Worm (Caenorhabditis elegans) whole organism, L4 larva: ENCODE results near the gene ifta-2.

Source experiments
- ZK546.5 ChIP-seq, 2 experiments: sonication (generic microtip); optimal IDR thresholded peaks; 2 replicates each; lab custom pipeline; 2017; ENCODE audit warnings: missing biosample characterization in 2 of 2, missing genetic modification characterization in 2 of 2
- ama-1 ChIP-seq: fragments of 150-350 bp; optimal IDR thresholded peaks from 2 replicates; lab custom pipeline; 2014; ENCODE audit warnings: inconsistent platforms, mixed read lengths
- egl-27 ChIP-seq: sonication (generic microtip); optimal IDR thresholded peaks from 3 replicates; lab custom pipeline; 2017; ENCODE audit warnings: missing biosample characterization, missing genetic modification reagents, missing genetic modification characterization
- lin-13 ChIP-seq: fragments of 150-350 bp; optimal IDR thresholded peaks from 2 replicates; lab custom pipeline; 2014; ENCODE audit warnings: missing biosample characterization, missing genetic modification reagents, missing genetic modification characterization
- lin-15B ChIP-seq: fragments of 150-350 bp; sonication (generic microtip); optimal IDR thresholded peaks from 3 replicates; lab custom pipeline; 2014; ENCODE audit warnings: missing biosample characterization, missing genetic modification characterization
- mdl-1 ChIP-seq, 2 experiments: fragments of 150-350 bp in 1 of 2; sonication (generic microtip) in 1 of 2; optimal IDR thresholded peaks; 2 replicates each; lab custom pipeline; 2014 to 2017; ENCODE audit warnings: missing biosample characterization in 2 of 2, missing genetic modification characterization in 2 of 2
- nhr-10 ChIP-seq: fragments of 150-350 bp; optimal IDR thresholded peaks from 2 replicates; lab custom pipeline; 2014; ENCODE audit warnings: missing biosample characterization, missing genetic modification characterization
- nhr-11 ChIP-seq: fragments of 150-350 bp; optimal IDR thresholded peaks from 2 replicates; lab custom pipeline; 2014; ENCODE audit warnings: missing biosample characterization, missing genetic modification characterization
- nhr-237 ChIP-seq: sonication (generic microtip); optimal IDR thresholded peaks from 2 replicates; lab custom pipeline; 2017; ENCODE audit warnings: missing biosample characterization, missing genetic modification characterization
- nhr-28 ChIP-seq: fragments of 150-350 bp; optimal IDR thresholded peaks from 2 replicates; lab custom pipeline; 2014; ENCODE audit warnings: missing biosample characterization, missing genetic modification characterization
- pqm-1 ChIP-seq: sonication (generic microtip); optimal IDR thresholded peaks from 2 replicates; lab custom pipeline; 2017; ENCODE audit warnings: missing biosample characterization, missing genetic modification characterization
- unc-130 ChIP-seq: sonication (generic microtip); optimal IDR thresholded peaks from 2 replicates; lab custom pipeline; 2016; ENCODE audit warnings: missing genetic modification reagents, missing genetic modification characterization, missing compliant biosample characterization
- zip-2 ChIP-seq: fragments of 150-350 bp; optimal IDR thresholded peaks from 2 replicates; lab custom pipeline; 2014; ENCODE audit warnings: missing biosample characterization, missing genetic modification characterization

- TF ChIP-seq nhr-10 (tag; lab: Kevin White, UChicago) (no peak), unc-130 (GFP tag; lab: Kevin White, UChicago) (no peak), nhr-11 (tag; lab: Kevin White, UChicago) (no peak), mdl-1 (tag; optimal IDR thresholded peaks at IDR 0.05; lab: Kevin White, UChicago) (no peak), nhr-28 (tag; lab: Kevin White, UChicago) (no peak), nhr-237 (no peak), lin-13 (GFP tag; lab: Kevin White, UChicago) (no peak), zip-2 (no peak), ZK546.5 (tag; optimal IDR thresholded peaks at IDR 0.05; lab: Kevin White, UChicago) (no peak), egl-27 (no peak), ama-1 (lab: Kevin White, UChicago) (no peak), lin-15B (tag; lab: Kevin White, UChicago) (no peak), pqm-1 (tag; lab: Kevin White, UChicago) (no peak)
Measured at ce11 chrIV:17258824-17259223, 43.0 kb downstream of the ifta-2 start.
